Worm (Caenorhabditis elegans): Measurements from ENCODE around the gene irld-62.

DNA sequence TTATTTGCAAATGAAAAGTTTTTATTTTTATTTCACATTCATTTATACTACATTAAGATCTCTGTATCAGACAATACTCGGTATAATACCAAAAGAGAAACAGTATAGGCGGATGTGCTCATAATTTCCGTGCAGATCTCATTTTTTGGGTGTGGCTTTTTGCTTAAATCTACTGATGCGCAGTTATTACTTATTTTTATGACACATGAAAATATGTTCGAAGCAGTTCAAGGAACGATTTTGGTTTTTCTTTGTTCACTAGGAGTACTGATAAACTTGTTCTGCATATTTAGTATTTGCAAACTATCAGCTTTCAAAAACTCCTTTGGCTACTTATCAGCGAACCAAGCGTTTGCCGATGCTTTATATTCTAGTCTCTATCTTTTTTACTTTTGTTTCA lies 41.5 kb downstream of the irld-62 start, which contains the start of gene srx-58:
- no peak for TF ChIP-seq nhr-25 (tag; optimal IDR thresholded peaks at IDR 0.05)
- no peak for TF ChIP-seq zag-1 (tag; optimal IDR thresholded peaks at IDR 0.05)
- TF ChIP-seq mdl-1 (tag; optimal IDR thresholded peaks at IDR 0.05) = no peak
- no peak for TF ChIP-seq unc-39 (tag; optimal IDR thresholded peaks at IDR 0.05)
- no peak for TF ChIP-seq R02D3.7 (tag; optimal IDR thresholded peaks at IDR 0.05)
- no peak for TF ChIP-seq nhr-76 (tag; optimal IDR thresholded peaks at IDR 0.05)
- no peak for TF ChIP-seq unc-62 (GFP tag; optimal IDR thresholded peaks at IDR 0.05)
- TF ChIP-seq pha-4 (tag; optimal IDR thresholded peaks at IDR 0.05) = no peak
- TF ChIP-seq ama-1 (optimal IDR thresholded peaks at IDR 0.05) = no peak
